Fruit fly (Drosophila melanogaster) S2 (cell line): ENCODE results near the gene CG15024.

Experiments used
- CG8478 ChIP-seq: fragments of >200 bp; optimal IDR thresholded peaks from 2 replicates; lab custom pipeline; 2018
- CTCF ChIP-seq, 2 experiments: fragments of >200 bp; optimal IDR thresholded peaks; 2 replicates each; lab custom pipeline; 2018

DNA sequence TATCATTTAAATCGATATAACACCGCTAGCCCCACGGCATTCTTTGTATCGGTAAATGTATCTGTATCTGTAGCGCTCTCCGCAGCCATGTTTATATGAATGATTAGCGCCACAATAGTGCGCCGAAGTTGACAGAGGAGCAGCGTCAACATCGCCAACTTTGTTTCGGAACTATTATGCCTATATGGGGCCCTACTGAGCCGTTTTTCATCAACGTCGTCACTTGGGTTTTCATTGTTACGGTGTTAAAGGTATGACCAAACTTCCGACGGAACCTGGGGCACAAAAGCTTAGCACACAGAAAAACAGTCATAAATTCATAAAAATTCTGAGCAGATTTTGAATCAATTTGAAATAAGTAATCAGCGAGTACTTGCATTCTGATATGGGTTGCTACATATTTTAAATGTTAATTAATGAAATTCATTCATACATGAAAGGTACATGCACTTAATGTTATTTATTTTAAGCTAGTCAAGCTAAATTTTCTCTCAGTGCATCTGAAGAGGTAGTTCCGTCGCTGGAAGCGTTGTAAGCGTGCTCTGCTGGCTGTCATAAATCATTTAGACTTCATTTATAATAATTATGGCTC, 2.1 kb downstream of the CG15024 start, which contains the start of gene CG15023:
- no peak for TF ChIP-seq CTCF (optimal IDR thresholded peaks at IDR 0.05; lab: Kevin White, UChicago)
- no peak for TF ChIP-seq CG8478 (lab: Kevin White, UChicago)
